Worm (Caenorhabditis elegans): ENCODE data around the gene Y64G10A.1.
A peak's percentile ranks its signal among the peaks of the same experiment; 100 is the strongest.

Y64G10A.1 gene

ce11 chrIV:14224912-14225311 is 14.0 kb downstream of the Y64G10A.1 start (continued):
- TF ChIP-seq zfp-3 (GFP tag; conservative IDR thresholded peaks at IDR 0.05), result no peak
- no peak for TF ChIP-seq D1046.2 (GFP tag; IDR thresholded peaks at IDR 0.05)
- TF ChIP-seq nhr-6 (tag; optimal IDR thresholded peaks at IDR 0.05), result no peak
- TF ChIP-seq nhr-102 (tag; optimal IDR thresholded peaks at IDR 0.05), result peak; percentile 60
- TF ChIP-seq ctbp-1 (GFP tag; IDR thresholded peaks at IDR 0.05), result no peak; the same call in 1 of the 2 replicates
- no peak for TF ChIP-seq nhr-77 (tag; optimal IDR thresholded peaks at IDR 0.05)
- no peak for TF ChIP-seq unc-39 (tag; optimal IDR thresholded peaks at IDR 0.05)
- TF ChIP-seq mep-1 (tag; optimal IDR thresholded peaks at IDR 0.05), result no peak
- TF ChIP-seq gei-8 (GFP tag; optimal IDR thresholded peaks at IDR 0.05), result no peak
- no peak for TF ChIP-seq egl-27 (tag; optimal IDR thresholded peaks at IDR 0.05)
- TF ChIP-seq lir-3 (tag; optimal IDR thresholded peaks at IDR 0.05), result peak; percentile 36
- peak; percentile 64; the same call in 1 of the 2 replicates for TF ChIP-seq Y48G9A.11 (GFP tag; IDR thresholded peaks at IDR 0.05)
- TF ChIP-seq ZK546.5 (tag; optimal IDR thresholded peaks at IDR 0.05), result no peak
- peak; percentile 58 for TF ChIP-seq unc-130 (GFP tag; optimal IDR thresholded peaks at IDR 0.05)
- no peak; the same call in 1 of the 2 replicates for TF ChIP-seq lin-1 (GFP tag; IDR thresholded peaks at IDR 0.05)
- peak; percentile 11 for TF ChIP-seq nhr-28 (tag; optimal IDR thresholded peaks at IDR 0.05)
- no peak for TF ChIP-seq ceh-82 (tag; optimal IDR thresholded peaks at IDR 0.05)
- TF ChIP-seq ZK337.2 (GFP tag; IDR thresholded peaks at IDR 0.05), result peak; percentile 62; the same call in 1 of the 2 replicates
- peak; percentile 79 for TF ChIP-seq vab-7 (GFP tag; IDR thresholded peaks at IDR 0.05)
- no peak for TF ChIP-seq jun-1 (tag; optimal IDR thresholded peaks at IDR 0.05)
- TF ChIP-seq F37D6.2 (tag; optimal IDR thresholded peaks at IDR 0.05), result no peak
- TF ChIP-seq mes-2 (tag; optimal IDR thresholded peaks at IDR 0.05; ENCODE audit: poor library complexity, severe bottlenecking), result no peak
- TF ChIP-seq attf-4 (tag; optimal IDR thresholded peaks at IDR 0.05), result no peak
- peak; percentile 54; the same call in 1 of the 2 replicates for TF ChIP-seq F44E2.7 (GFP tag; IDR thresholded peaks at IDR 0.05)
- TF ChIP-seq php-3 (GFP tag; IDR thresholded peaks at IDR 0.05), result no peak; the same call in 1 of the 2 replicates
- peak; percentile 80 for TF ChIP-seq ceh-20 (GFP tag; IDR thresholded peaks at IDR 0.05)
- TF ChIP-seq snpc-4 (tag; optimal IDR thresholded peaks at IDR 0.05), result peak; percentile 49
- no peak for TF ChIP-seq zip-11 (GFP tag; IDR thresholded peaks at IDR 0.05)
- no peak for TF ChIP-seq set-16 (GFP tag; IDR thresholded peaks at IDR 0.05)
- peak; percentile 92 for TF ChIP-seq aha-1 (tag)
- no peak for TF ChIP-seq ztf-11 (tag; optimal IDR thresholded peaks at IDR 0.05)
- no peak for TF ChIP-seq lin-15B (tag; optimal IDR thresholded peaks at IDR 0.05)
- peak; percentile 82 for TF ChIP-seq daf-19 (GFP tag; conservative IDR thresholded peaks at IDR 0.05)
- TF ChIP-seq lsy-2 (tag; optimal IDR thresholded peaks at IDR 0.05), result no peak
- TF ChIP-seq pqm-1 (tag; optimal IDR thresholded peaks at IDR 0.05), result no peak
- no peak for TF ChIP-seq egl-43 (GFP tag; IDR thresholded peaks at IDR 0.05)
- TF ChIP-seq snpc-1.2 (GFP tag; IDR thresholded peaks at IDR 0.05), result peak; percentile 100
- TF ChIP-seq ama-1 (optimal IDR thresholded peaks at IDR 0.05), result no peak
- no peak; the same call in 1 of the 2 replicates for TF ChIP-seq hmg-1.1 (GFP tag; IDR thresholded peaks at IDR 0.05)
- TF ChIP-seq lim-7 (GFP tag; IDR thresholded peaks at IDR 0.05), result no peak; the same call in 1 of the 2 replicates
- no peak for TF ChIP-seq duxl-1 (tag; optimal IDR thresholded peaks at IDR 0.05; ENCODE audit: poor library complexity)
- peak; percentile 34 for TF ChIP-seq mxl-3 (GFP tag; optimal IDR thresholded peaks at IDR 0.05)
- TF ChIP-seq F49E8.2 (tag; optimal IDR thresholded peaks at IDR 0.05; ENCODE audit: borderline replicate concordance), result peak; percentile 80
- no peak for TF ChIP-seq nhr-237 (tag; optimal IDR thresholded peaks at IDR 0.05)

ce11 chrIV:14219714-14220113 is 19.2 kb downstream of the Y64G10A.1 start, which contains the start of gene sqrd-1:
TSS of gene sqrd-1 (plus strand) at chrIV:14219871.
- TF ChIP-seq F44E2.7 (GFP tag; IDR thresholded peaks at IDR 0.05), result no peak
- TF ChIP-seq D1046.2 (GFP tag; IDR thresholded peaks at IDR 0.05), result no peak
- TF ChIP-seq ztf-11 (tag; optimal IDR thresholded peaks at IDR 0.05), result no peak
- no peak for TF ChIP-seq nhr-10 (tag; optimal IDR thresholded peaks at IDR 0.05)
- TF ChIP-seq lsy-2 (tag; optimal IDR thresholded peaks at IDR 0.05), result peak in 1 of 2 experiments; percentile 43
- no peak for TF ChIP-seq gei-8 (GFP tag; optimal IDR thresholded peaks at IDR 0.05)
- peak; percentile 50 for TF ChIP-seq dmd-6 (GFP tag; IDR thresholded peaks at IDR 0.05)
- TF ChIP-seq vab-7 (GFP tag; IDR thresholded peaks at IDR 0.05), result no peak
- no peak for TF ChIP-seq lir-3 (tag; optimal IDR thresholded peaks at IDR 0.05)
- peak; percentile 66 for TF ChIP-seq ama-1 (optimal IDR thresholded peaks at IDR 0.05)
- no peak for TF ChIP-seq duxl-1 (tag; optimal IDR thresholded peaks at IDR 0.05; ENCODE audit: poor library complexity)
- peak; percentile 47 for TF ChIP-seq nhr-28 (tag; optimal IDR thresholded peaks at IDR 0.05)
- TF ChIP-seq nhr-41 (GFP tag; IDR thresholded peaks at IDR 0.05), result no peak
- no peak for TF ChIP-seq T20F7.1 (GFP tag; optimal IDR thresholded peaks at IDR 0.05)
- TF ChIP-seq hif-1 (tag; optimal IDR thresholded peaks at IDR 0.05), result peak; percentile 97 to 99
- TF ChIP-seq dve-1 (tag; optimal IDR thresholded peaks at IDR 0.05; ENCODE audit: insufficient read depth), result peak; percentile 52
- TF ChIP-seq daf-16 (GFP tag; optimal IDR thresholded peaks at IDR 0.05), result peak in 1 of 2 experiments; percentile 93
- TF ChIP-seq daf-16 (tag; optimal IDR thresholded peaks at IDR 0.05), result peak; percentile 88
